Fruit fly (Drosophila melanogaster) S2 (cell line): Measurements from ENCODE around the gene CG17777.
A peak's percentile ranks its signal among the peaks of the same experiment; 100 is the strongest.

Experiments used
- CG8478 ChIP-seq: fragments of >200 bp; optimal IDR thresholded peaks from 2 replicates; lab custom pipeline; 2018
- CTCF ChIP-seq, 2 experiments: fragments of >200 bp; optimal IDR thresholded peaks; 2 replicates each; lab custom pipeline; 2018

dm6 chrX:2155868-2156267, 30.8 kb upstream of the CG17777 start:
- TF ChIP-seq CTCF (optimal IDR thresholded peaks at IDR 0.05; lab: Kevin White, UChicago) (peak; percentile 11 to 42), CG8478 (lab: Kevin White, UChicago) (no peak)
